Worm (Caenorhabditis elegans): Measurements from ENCODE around the gene ZK822.10.
A peak's percentile ranks its signal among the peaks of the same experiment; 100 is the strongest.

ZK822.10 gene

ce11 chrIV:11911723-11912122 lies 5.2 kb upstream of the ZK822.10 start, which contains the start of gene VZK822L.2:
VZK822L.2 (plus strand) TSS chrIV:11912023.
- TF ChIP-seq unc-55 (GFP tag; optimal IDR thresholded peaks at IDR 0.05) (no peak), C08G9.2 (tag; optimal IDR thresholded peaks at IDR 0.05) (no peak), tbx-7 (tag; optimal IDR thresholded peaks at IDR 0.05) (no peak), ref-2 (tag; optimal IDR thresholded peaks at IDR 0.05) (no peak), ceh-19 (GFP tag; optimal IDR thresholded peaks at IDR 0.05) (no peak), pha-4 (tag; optimal IDR thresholded peaks at IDR 0.05) (no peak)

- TF ChIP-seq hlh-30 (tag; optimal IDR thresholded peaks at IDR 0.05; ENCODE audit: insufficient read depth), result no peak
- TF ChIP-seq ceh-24 (tag; optimal IDR thresholded peaks at IDR 0.05), result no peak
- no peak for TF ChIP-seq fkh-10 (GFP tag; optimal IDR thresholded peaks at IDR 0.05)
- TF ChIP-seq pax-1 (tag; optimal IDR thresholded peaks at IDR 0.05), result no peak
- TF ChIP-seq zip-5 (tag; optimal IDR thresholded peaks at IDR 0.05), result no peak
- no peak for TF ChIP-seq lin-11 (tag; optimal IDR thresholded peaks at IDR 0.05)
- TF ChIP-seq unc-3 (GFP tag; conservative IDR thresholded peaks at IDR 0.05), result no peak
- TF ChIP-seq unc-3 (tag; optimal IDR thresholded peaks at IDR 0.05), result no peak
- no peak for TF ChIP-seq C08G9.2 (tag; optimal IDR thresholded peaks at IDR 0.05)
- TF ChIP-seq madf-2 (tag; optimal IDR thresholded peaks at IDR 0.05), result no peak
- no peak for TF ChIP-seq ztf-16 (tag; optimal IDR thresholded peaks at IDR 0.05)
- TF ChIP-seq hlh-8 (tag; optimal IDR thresholded peaks at IDR 0.05), result no peak
- TF ChIP-seq tbx-2 (tag; optimal IDR thresholded peaks at IDR 0.05), result no peak
- no peak for TF ChIP-seq ceh-30 (tag; optimal IDR thresholded peaks at IDR 0.05)
- no peak for TF ChIP-seq ceh-9 (tag; optimal IDR thresholded peaks at IDR 0.05)
- no peak for TF ChIP-seq hlh-15 (tag; optimal IDR thresholded peaks at IDR 0.05)
- TF ChIP-seq ceh-31 (tag; optimal IDR thresholded peaks at IDR 0.05), result no peak
- TF ChIP-seq K09A11.1 (tag; optimal IDR thresholded peaks at IDR 0.05; ENCODE audit: insufficient read depth), result no peak
- no peak for TF ChIP-seq syd-9 (tag; optimal IDR thresholded peaks at IDR 0.05)
Measured at ce11 chrIV:11913295-11913940, 3.5 kb upstream of the ZK822.10 start.

- TF ChIP-seq syd-9 (tag; optimal IDR thresholded peaks at IDR 0.05), result no peak
- TF ChIP-seq Y22D7AL.16 (tag; optimal IDR thresholded peaks at IDR 0.05), result no peak
- no peak for TF ChIP-seq pha-2 (tag; optimal IDR thresholded peaks at IDR 0.05)
- no peak for TF ChIP-seq ceh-31 (tag; optimal IDR thresholded peaks at IDR 0.05)
- TF ChIP-seq K09A11.1 (tag; optimal IDR thresholded peaks at IDR 0.05; ENCODE audit: insufficient read depth), result no peak
- no peak for TF ChIP-seq zip-5 (tag; optimal IDR thresholded peaks at IDR 0.05)
- TF ChIP-seq hlh-6 (tag; optimal IDR thresholded peaks at IDR 0.05), result no peak
- TF ChIP-seq unc-42 (tag; optimal IDR thresholded peaks at IDR 0.05), result no peak
- TF ChIP-seq hlh-30 (tag; optimal IDR thresholded peaks at IDR 0.05; ENCODE audit: insufficient read depth), result no peak
- TF ChIP-seq ceh-22 (tag; optimal IDR thresholded peaks at IDR 0.05), result no peak
- TF ChIP-seq K02D7.2 (tag; optimal IDR thresholded peaks at IDR 0.05), result no peak
- TF ChIP-seq ztf-16 (tag; optimal IDR thresholded peaks at IDR 0.05), result no peak
- TF ChIP-seq elt-2 (tag; optimal IDR thresholded peaks at IDR 0.05), result no peak
Measured at ce11 chrIV:11914260-11914836, 2.6 kb upstream of the ZK822.10 start.

ce11 chrIV:11914837-11915737 lies 1.9 kb upstream of the ZK822.10 start, which contains the start of gene fat-6:
fat-6 (minus strand) TSS chrIV:11915687.
- no peak for TF ChIP-seq pqm-1 (tag; optimal IDR thresholded peaks at IDR 0.05)
- no peak for TF ChIP-seq dve-1 (tag; optimal IDR thresholded peaks at IDR 0.05)
- TF ChIP-seq pag-3 (tag; optimal IDR thresholded peaks at IDR 0.05; ENCODE audit: borderline replicate concordance), result no peak
- TF ChIP-seq elt-2 (tag; optimal IDR thresholded peaks at IDR 0.05), result peak; percentile 31
